Worm (Caenorhabditis elegans): ENCODE data around the gene arl-5.

The arl-5 gene

ce11 chrIII:9861470-9862342, 38.7 kb downstream of the arl-5 start:
- TF ChIP-seq R02D3.7 (tag; optimal IDR thresholded peaks at IDR 0.05) (no peak), nfya-1 (tag; optimal IDR thresholded peaks at IDR 0.05; ENCODE audit: insufficient read depth) (peak; percentile 47), nhr-28 (tag; optimal IDR thresholded peaks at IDR 0.05) (no peak), lsy-12 (tag; optimal IDR thresholded peaks at IDR 0.05) (peak; percentile 72), egl-5 (tag; optimal IDR thresholded peaks at IDR 0.05) (peak; percentile 62), nhr-77 (tag; optimal IDR thresholded peaks at IDR 0.05) (no peak), pha-4 (tag; optimal IDR thresholded peaks at IDR 0.05) (peak; percentile 50), sea-2 (GFP tag; optimal IDR thresholded peaks at IDR 0.05) (no peak), tbx-2 (tag; optimal IDR thresholded peaks at IDR 0.05) (peak; percentile 20), snpc-4 (tag; optimal IDR thresholded peaks at IDR 0.05) (peak; percentile 9), ceh-9 (tag; optimal IDR thresholded peaks at IDR 0.05) (no peak), skn-1 (tag; optimal IDR thresholded peaks at IDR 0.05) (peak; percentile 46), daf-12 (tag; optimal IDR thresholded peaks at IDR 0.05) (no peak), ceh-82 (tag; optimal IDR thresholded peaks at IDR 0.05) (peak; percentile 4), hmg-11 (tag; optimal IDR thresholded peaks at IDR 0.05) (peak; percentile 53), lin-15B (tag; optimal IDR thresholded peaks at IDR 0.05) (peak; percentile 10), nhr-43 (tag; optimal IDR thresholded peaks at IDR 0.05; ENCODE audit: poor library complexity, severe bottlenecking) (peak; percentile 26), lin-39 (tag; optimal IDR thresholded peaks at IDR 0.05) (peak; percentile 58), jun-1 (tag; optimal IDR thresholded peaks at IDR 0.05) (peak; percentile 71), pqm-1 (tag; optimal IDR thresholded peaks at IDR 0.05) (peak; percentile 15), elt-2 (tag; optimal IDR thresholded peaks at IDR 0.05) (peak; percentile 36), elt-3 (tag; optimal IDR thresholded peaks at IDR 0.05) (peak in 1 of 3 experiments; percentile 38), nhr-25 (tag; optimal IDR thresholded peaks at IDR 0.05) (peak; percentile 19)

ce11 chrIII:9862469-9862868, 39.4 kb downstream of the arl-5 start:
- TF ChIP-seq nhr-11 (tag; optimal IDR thresholded peaks at IDR 0.05), result no peak
- TF ChIP-seq nhr-237 (tag; optimal IDR thresholded peaks at IDR 0.05), result no peak
- TF ChIP-seq ZK546.5 (tag; optimal IDR thresholded peaks at IDR 0.05), result no peak
- no peak for TF ChIP-seq pqm-1 (tag; optimal IDR thresholded peaks at IDR 0.05)
- TF ChIP-seq ztf-4 (tag; optimal IDR thresholded peaks at IDR 0.05), result no peak
- no peak for TF ChIP-seq hmg-11 (tag; optimal IDR thresholded peaks at IDR 0.05)
- no peak for TF ChIP-seq nhr-25 (tag; optimal IDR thresholded peaks at IDR 0.05)
- TF ChIP-seq sea-2 (GFP tag; optimal IDR thresholded peaks at IDR 0.05), result no peak
- no peak for TF ChIP-seq skn-1 (tag; optimal IDR thresholded peaks at IDR 0.05)
- TF ChIP-seq egl-5 (tag; optimal IDR thresholded peaks at IDR 0.05), result no peak
- no peak for TF ChIP-seq lin-39 (tag; optimal IDR thresholded peaks at IDR 0.05)

- peak; percentile 41 for TF ChIP-seq nhr-23 (tag; optimal IDR thresholded peaks at IDR 0.05)
- no peak for TF ChIP-seq ceh-28 (tag; optimal IDR thresholded peaks at IDR 0.05)
- TF ChIP-seq lin-15B (tag; optimal IDR thresholded peaks at IDR 0.05), result no peak
Observed at ce11 chrIII:9867352-9867751, 44.3 kb downstream of the arl-5 start.

ce11 chrIII:9867780-9868503, 44.9 kb downstream of the arl-5 start, which contains the start of gene dhhc-4:
dhhc-4 (minus strand) TSS chrIII:9867792.
- no peak for TF ChIP-seq egl-27 (tag; optimal IDR thresholded peaks at IDR 0.05)
- TF ChIP-seq egl-5 (tag; optimal IDR thresholded peaks at IDR 0.05), result peak; percentile 50
- TF ChIP-seq zag-1 (tag; optimal IDR thresholded peaks at IDR 0.05), result no peak
- TF ChIP-seq hmg-11 (tag; optimal IDR thresholded peaks at IDR 0.05), result no peak
- no peak for TF ChIP-seq ceh-9 (tag; optimal IDR thresholded peaks at IDR 0.05)
- no peak for TF ChIP-seq fkh-2 (tag; optimal IDR thresholded peaks at IDR 0.05)
- peak; percentile 11 for TF ChIP-seq pha-4 (tag; optimal IDR thresholded peaks at IDR 0.05)
- TF ChIP-seq aly-2 (tag; optimal IDR thresholded peaks at IDR 0.05), result no peak
- TF ChIP-seq nhr-237 (tag; optimal IDR thresholded peaks at IDR 0.05), result no peak
- TF ChIP-seq sea-2 (GFP tag; optimal IDR thresholded peaks at IDR 0.05), result no peak
- TF ChIP-seq ceh-82 (tag; optimal IDR thresholded peaks at IDR 0.05), result peak; percentile 47
- peak; percentile 6 for TF ChIP-seq ama-1 (optimal IDR thresholded peaks at IDR 0.05)
- TF ChIP-seq lin-15B (tag; optimal IDR thresholded peaks at IDR 0.05), result peak; percentile 52
- TF ChIP-seq ceh-28 (tag; optimal IDR thresholded peaks at IDR 0.05), result no peak
- no peak for TF ChIP-seq nhr-23 (tag; optimal IDR thresholded peaks at IDR 0.05)
- no peak for TF ChIP-seq ceh-16 (tag; optimal IDR thresholded peaks at IDR 0.05)
- peak; percentile 68 for TF ChIP-seq nfya-1 (tag; optimal IDR thresholded peaks at IDR 0.05; ENCODE audit: insufficient read depth)
- no peak for TF ChIP-seq snpc-4 (tag; optimal IDR thresholded peaks at IDR 0.05)
- no peak for TF ChIP-seq mdl-1 (tag; optimal IDR thresholded peaks at IDR 0.05)
- peak; percentile 20 for TF ChIP-seq pqm-1 (tag; optimal IDR thresholded peaks at IDR 0.05)
- no peak for TF ChIP-seq nhr-67 (tag; optimal IDR thresholded peaks at IDR 0.05)
- TF ChIP-seq eor-1 (tag; optimal IDR thresholded peaks at IDR 0.05), result no peak
- peak; percentile 14 for TF ChIP-seq jun-1 (tag; optimal IDR thresholded peaks at IDR 0.05)
- TF ChIP-seq fkh-10 (GFP tag; optimal IDR thresholded peaks at IDR 0.05), result no peak
- no peak for TF ChIP-seq nhr-77 (tag; optimal IDR thresholded peaks at IDR 0.05)
- TF ChIP-seq nhr-76 (tag; optimal IDR thresholded peaks at IDR 0.05), result no peak
- no peak for TF ChIP-seq nhr-11 (tag; optimal IDR thresholded peaks at IDR 0.05)
- peak; percentile 26 for TF ChIP-seq R02D3.7 (tag; optimal IDR thresholded peaks at IDR 0.05)
- TF ChIP-seq nhr-43 (tag; optimal IDR thresholded peaks at IDR 0.05; ENCODE audit: poor library complexity, severe bottlenecking), result peak; percentile 86
- TF ChIP-seq ztf-11 (tag; optimal IDR thresholded peaks at IDR 0.05), result no peak
